Worm (Caenorhabditis elegans) whole organism, late embryonic: ENCODE data around the gene F13H10.6.

Source experiments
- ama-1 ChIP-seq: fragments of 150-350 bp; optimal IDR thresholded peaks from 2 replicates; lab custom pipeline; 2014
- fkh-10 ChIP-seq: fragments of 150-350 bp; optimal IDR thresholded peaks from 2 replicates; lab custom pipeline; 2014; ENCODE audit warnings: missing biosample characterization, missing genetic modification reagents, missing genetic modification characterization
- lin-11 ChIP-seq: fragments of 200-800 bp; sonication (Bioruptor generic); optimal IDR thresholded peaks from 2 replicates; lab custom pipeline; 2018; ENCODE audit warnings: mild to moderate bottlenecking, missing genetic modification characterization, missing compliant biosample characterization
- nfya-1 ChIP-seq: sonication (generic microtip); optimal IDR thresholded peaks from 2 replicates; lab custom pipeline; 2017; ENCODE audit warnings: missing genetic modification characterization, mild to moderate bottlenecking, missing compliant biosample characterization, antibody characterized with exemption, moderate library complexity
- pag-3 ChIP-seq: sonication (generic microtip); optimal IDR thresholded peaks from 2 replicates; lab custom pipeline; 2016; ENCODE audit warnings: missing compliant biosample characterization, missing genetic modification characterization, borderline replicate concordance
- pqm-1 ChIP-seq: sonication (generic microtip); optimal IDR thresholded peaks from 2 replicates; lab custom pipeline; 2016; ENCODE audit warnings: missing genetic modification characterization, missing compliant biosample characterization
- ref-2 ChIP-seq: sonication (generic microtip); optimal IDR thresholded peaks from 2 replicates; lab custom pipeline; 2016; ENCODE audit warnings: missing genetic modification characterization, missing compliant biosample characterization

- TF ChIP-seq lin-11 (no peak), pqm-1 (tag; lab: Kevin White, UChicago) (no peak), ref-2 (tag; lab: Kevin White, UChicago) (no peak), pag-3 (tag; lab: Kevin White, UChicago) (no peak), fkh-10 (GFP tag; lab: Kevin White, UChicago) (no peak), ama-1 (lab: Kevin White, UChicago) (no peak), nfya-1 (tag; lab: Kevin White, UChicago) (no peak)
Observed at ce11 chrIV:11021512-11022268, 12.6 kb downstream of the F13H10.6 start, which contains the start of gene mogs-1.
